Worm (Caenorhabditis elegans) whole organism, mixed stage, embryonic: ENCODE results near the gene clec-54.

Experiments
- bed-3 ChIP-seq: fragments of 200-800 bp; sonication (Bioruptor generic); optimal IDR thresholded peaks from 3 replicates; lab custom pipeline; 2018; ENCODE audit warnings: mild to moderate bottlenecking, missing genetic modification characterization, moderate library complexity, missing compliant biosample characterization
- blmp-1 ChIP-seq: fragments of 150-350 bp; optimal IDR thresholded peaks from 2 replicates; lab custom pipeline; 2014; ENCODE audit warnings: missing biosample characterization, missing genetic modification characterization
- ceh-83 ChIP-seq: fragments of 200-800 bp; sonication (Bioruptor generic); optimal IDR thresholded peaks from 2 replicates; lab custom pipeline; 2018; ENCODE audit warnings: mild to moderate bottlenecking, missing genetic modification characterization, missing compliant biosample characterization
- elt-3 ChIP-seq: fragments of 150-350 bp; optimal IDR thresholded peaks from 2 replicates; lab custom pipeline; 2014; ENCODE audit warnings: missing biosample characterization, missing genetic modification characterization
- lin-13 ChIP-seq: fragments of 150-350 bp; optimal IDR thresholded peaks from 2 replicates; lab custom pipeline; 2014; ENCODE audit warnings: missing biosample characterization, missing genetic modification characterization
- lsy-2 ChIP-seq: fragments of 150-350 bp; optimal IDR thresholded peaks from 2 replicates; lab custom pipeline; 2014; ENCODE audit warnings: missing biosample characterization, missing genetic modification characterization
- mab-5 ChIP-seq: fragments of 150-350 bp; optimal IDR thresholded peaks from 2 replicates; lab custom pipeline; 2014; ENCODE audit warnings: missing biosample characterization, missing genetic modification characterization
- nhr-237 ChIP-seq: fragments of 150-350 bp; optimal IDR thresholded peaks from 2 replicates; lab custom pipeline; 2014; ENCODE audit warnings: missing biosample characterization, missing genetic modification characterization
- nhr-76 ChIP-seq: sonication (generic microtip); optimal IDR thresholded peaks from 2 replicates; lab custom pipeline; 2017; ENCODE audit warnings: missing biosample characterization, missing genetic modification characterization
- snpc-4 ChIP-seq: fragments of 150-350 bp; optimal IDR thresholded peaks from 2 replicates; lab custom pipeline; 2014; ENCODE audit warnings: missing biosample characterization, missing genetic modification characterization
- unc-39 ChIP-seq: fragments of 150-350 bp; optimal IDR thresholded peaks from 2 replicates; lab custom pipeline; 2014; ENCODE audit warnings: missing biosample characterization, missing genetic modification characterization
- unc-62 ChIP-seq: fragments of 150-350 bp; optimal IDR thresholded peaks from 2 replicates; lab custom pipeline; 2014; ENCODE audit warnings: missing biosample characterization, missing genetic modification reagents, missing genetic modification characterization
- ztf-11 ChIP-seq: fragments of 150-350 bp; optimal IDR thresholded peaks from 2 replicates; lab custom pipeline; 2014; ENCODE audit warnings: missing biosample characterization, missing genetic modification characterization

- TF ChIP-seq elt-3: no peak
- no peak for TF ChIP-seq unc-62 (GFP tag; lab: Kevin White, UChicago)
- no peak for TF ChIP-seq snpc-4 (tag; lab: Kevin White, UChicago)
- no peak for TF ChIP-seq mab-5 (tag; lab: Kevin White, UChicago)
- TF ChIP-seq nhr-76 (tag; lab: Kevin White, UChicago): no peak
- TF ChIP-seq ztf-11 (tag; lab: Kevin White, UChicago): no peak
- TF ChIP-seq unc-39 (tag; lab: Kevin White, UChicago): no peak
- no peak for TF ChIP-seq ceh-83
- no peak for TF ChIP-seq nhr-237 (tag; lab: Kevin White, UChicago)
- TF ChIP-seq lin-13 (tag; lab: Kevin White, UChicago): no peak
- TF ChIP-seq lsy-2 (tag; lab: Kevin White, UChicago): no peak
- TF ChIP-seq blmp-1: no peak
- TF ChIP-seq bed-3 (GFP tag; lab: Kevin White, UChicago): no peak
Observed at ce11 chrV:14478979-14479378, 2.3 kb downstream of the clec-54 start, which contains the start of gene clec-55.
